Worm (Caenorhabditis elegans) whole organism, L1 larva: ENCODE data around the gene irld-24.

Experiments
- ces-1 ChIP-seq: fragments of 150-350 bp; optimal IDR thresholded peaks from 2 replicates; lab custom pipeline; 2014; ENCODE audit warnings: missing biosample characterization, missing genetic modification reagents, missing genetic modification characterization
- fos-1 ChIP-seq: fragments of 150-350 bp; optimal IDR thresholded peaks from 2 replicates; lab custom pipeline; 2014; ENCODE audit warnings: missing biosample characterization, missing genetic modification characterization
- lin-39 ChIP-seq: fragments of 150-350 bp; optimal IDR thresholded peaks from 2 replicates; lab custom pipeline; 2014; ENCODE audit warnings: missing biosample characterization, missing genetic modification reagents, missing genetic modification characterization
- lir-3 ChIP-seq: sonication (generic microtip); optimal IDR thresholded peaks from 2 replicates; lab custom pipeline; 2016; ENCODE audit warnings: mild to moderate bottlenecking, missing genetic modification characterization, moderate library complexity, missing compliant biosample characterization; ENCODE audit not compliant: poor library complexity
- mep-1 ChIP-seq: fragments of 150-350 bp; optimal IDR thresholded peaks from 2 replicates; lab custom pipeline; 2014; ENCODE audit warnings: missing biosample characterization, missing genetic modification characterization
- nhr-237 ChIP-seq: fragments of 150-350 bp; optimal IDR thresholded peaks from 2 replicates; lab custom pipeline; 2014; ENCODE audit warnings: missing biosample characterization, missing genetic modification characterization
- nhr-90 ChIP-seq: sonication (generic microtip); optimal IDR thresholded peaks from 2 replicates; lab custom pipeline; 2016; ENCODE audit warnings: mild to moderate bottlenecking, missing genetic modification characterization, missing compliant biosample characterization; ENCODE audit not compliant: poor library complexity
- pqm-1 ChIP-seq: sonication (generic microtip); optimal IDR thresholded peaks from 3 replicates; lab custom pipeline; 2017; ENCODE audit warnings: missing biosample characterization, missing genetic modification characterization
- rnt-1 ChIP-seq: sonication (generic microtip); optimal IDR thresholded peaks from 2 replicates; lab custom pipeline; 2016; ENCODE audit warnings: mild to moderate bottlenecking, missing genetic modification characterization, moderate library complexity, missing compliant biosample characterization

DNA sequence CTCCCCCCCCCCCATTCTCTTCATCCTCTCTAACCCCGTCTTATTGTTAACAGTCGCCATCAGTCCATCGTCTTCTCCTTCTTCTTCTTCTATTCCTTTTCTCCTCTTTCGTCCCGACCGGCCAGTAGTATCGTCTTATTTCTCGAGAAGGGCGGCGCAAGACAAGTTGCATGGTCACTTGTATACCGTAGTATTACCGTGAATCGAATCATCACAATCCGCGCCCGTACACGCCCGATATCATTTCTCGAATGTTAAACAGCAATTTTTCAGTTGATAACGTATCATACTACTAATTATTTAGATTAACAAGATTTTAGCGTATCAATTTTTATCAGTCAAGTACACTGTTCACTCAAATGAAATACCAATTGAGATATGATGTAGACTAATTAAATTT lies 48.5 kb upstream of the irld-24 start:
- TF ChIP-seq lin-39 (tag; lab: Kevin White, UChicago) (no peak), ces-1 (GFP tag; lab: Kevin White, UChicago) (no peak), lir-3 (no peak), nhr-90 (tag; lab: Kevin White, UChicago) (peak; percentile 0), mep-1 (tag; lab: Kevin White, UChicago) (no peak), pqm-1 (tag; lab: Kevin White, UChicago) (no peak), rnt-1 (no peak), nhr-237 (tag; lab: Kevin White, UChicago) (no peak), fos-1 (tag; lab: Kevin White, UChicago) (no peak)
